Fruit fly (Drosophila melanogaster): ENCODE measurements around the gene CG11279.

DNA sequence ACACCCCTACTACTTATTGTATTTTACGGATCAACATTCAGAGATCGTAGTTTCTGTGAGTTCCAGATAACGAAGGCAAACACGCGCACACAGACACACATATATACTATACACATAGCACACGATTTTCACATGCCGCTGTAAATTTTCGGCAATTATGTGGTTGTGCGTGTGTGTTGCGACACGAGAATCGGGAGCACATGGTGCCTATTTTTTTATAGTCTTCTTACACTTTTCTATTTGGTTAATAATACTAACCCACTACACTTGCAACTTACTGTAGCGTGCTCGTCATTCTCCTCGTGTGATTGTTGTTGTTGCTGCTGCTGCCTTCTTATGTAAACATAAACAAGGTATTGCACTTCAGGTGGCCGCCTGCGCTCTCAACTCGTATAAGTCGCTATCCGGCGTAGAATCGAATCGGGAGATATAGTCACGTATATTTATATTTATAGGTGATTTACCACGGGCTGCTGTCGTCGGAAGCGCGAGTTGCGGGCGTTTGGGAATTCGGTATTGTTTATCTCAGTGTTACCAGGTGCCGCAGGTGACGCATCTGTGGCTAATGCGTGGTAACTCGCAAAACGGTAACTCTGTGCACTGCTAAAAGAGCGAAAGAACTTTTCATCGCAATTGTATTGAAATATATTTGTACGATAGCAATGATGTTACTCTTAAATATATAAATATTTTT, 24.5 kb upstream of the CG11279 start, which contains the start of gene Adk2:
- TF ChIP-seq CG8478 (optimal IDR thresholded peaks at IDR 0.05): no peak
- TF ChIP-seq CTCF (optimal IDR thresholded peaks at IDR 0.05): no peak

All from S2 (cell line).